Fruit fly (Drosophila melanogaster): ENCODE measurements around the gene mRpL21.

mRpL21 gene

dm6 chr3L:19254715-19255428 is at the start of gene mRpL21, which contains the start of gene rept:
Gene mRpL21, minus strand, starts transcription at chr3L:19255061.
Gene rept, plus strand, starts transcription at chr3L:19255340.
- TF ChIP-seq brk (GFP tag; optimal IDR thresholded peaks at IDR 0.05): no peak
- TF ChIP-seq Jra (GFP tag; optimal IDR thresholded peaks at IDR 0.05): peak; percentile 74
- no peak for TF ChIP-seq CrebA (GFP tag; optimal IDR thresholded peaks at IDR 0.05; ENCODE audit: borderline replicate concordance)
- peak; percentile 45 for TF ChIP-seq dsf (GFP tag; optimal IDR thresholded peaks at IDR 0.05; ENCODE audit: borderline replicate concordance)
- TF ChIP-seq Myc (optimal IDR thresholded peaks at IDR 0.05): peak; percentile 98
- TF ChIP-seq foxo (GFP tag; optimal IDR thresholded peaks at IDR 0.05): peak in 1 of 2 experiments; percentile 72
- no peak for TF ChIP-seq Hr78 (GFP tag; optimal IDR thresholded peaks at IDR 0.05)
- TF ChIP-seq N (GFP tag; optimal IDR thresholded peaks at IDR 0.05): no peak
- TF ChIP-seq lola (GFP tag; optimal IDR thresholded peaks at IDR 0.05): no peak
- TF ChIP-seq Abd-B (GFP tag; optimal IDR thresholded peaks at IDR 0.05): no peak
- no peak for TF ChIP-seq dl (GFP tag; optimal IDR thresholded peaks at IDR 0.05; ENCODE audit: insufficient read depth in 1 of 2, partially characterized antibody in 2 of 2)
- TF ChIP-seq br (GFP tag; optimal IDR thresholded peaks at IDR 0.05): peak; percentile 80
- TF ChIP-seq Hnf4 (GFP tag; optimal IDR thresholded peaks at IDR 0.05): peak; percentile 75
- no peak for TF ChIP-seq Vsx2 (GFP tag; optimal IDR thresholded peaks at IDR 0.05; ENCODE audit: partially characterized antibody)
- peak; percentile 36 for TF ChIP-seq Hr83 (GFP tag; optimal IDR thresholded peaks at IDR 0.05; ENCODE audit: poor library complexity, severe bottlenecking)
- TF ChIP-seq tai (GFP tag; optimal IDR thresholded peaks at IDR 0.05): no peak
- TF ChIP-seq h (GFP tag; optimal IDR thresholded peaks at IDR 0.05): peak; percentile 78
- peak; percentile 54 for TF ChIP-seq psq (GFP tag; optimal IDR thresholded peaks at IDR 0.05)
- TF ChIP-seq usp (GFP tag; optimal IDR thresholded peaks at IDR 0.05): no peak
- TF ChIP-seq rgr (GFP tag; optimal IDR thresholded peaks at IDR 0.05): peak; percentile 77
- TF ChIP-seq Mio (GFP tag; optimal IDR thresholded peaks at IDR 0.05): peak; percentile 30
- TF ChIP-seq HLH106 (tag; optimal IDR thresholded peaks at IDR 0.05): peak; percentile 62
- no peak for TF ChIP-seq Dfd (GFP tag; optimal IDR thresholded peaks at IDR 0.05)
- no peak for TF ChIP-seq Dif (GFP tag; optimal IDR thresholded peaks at IDR 0.05; ENCODE audit: partially characterized antibody)
- TF ChIP-seq ey (GFP tag; optimal IDR thresholded peaks at IDR 0.05): peak; percentile 64
- TF ChIP-seq dmrt93B (GFP tag; optimal IDR thresholded peaks at IDR 0.05): no peak
- no peak for TF ChIP-seq sage (GFP tag; optimal IDR thresholded peaks at IDR 0.05)
- no peak for TF ChIP-seq jim (GFP tag; optimal IDR thresholded peaks at IDR 0.05)
- peak; percentile 90 for TF ChIP-seq woc (GFP tag; optimal IDR thresholded peaks at IDR 0.05)
- TF ChIP-seq GATAd (GFP tag; optimal IDR thresholded peaks at IDR 0.05): no peak
- no peak for TF ChIP-seq pan (optimal IDR thresholded peaks at IDR 0.05)
- peak; percentile 66 for TF ChIP-seq fru (GFP tag; optimal IDR thresholded peaks at IDR 0.05)
- TF ChIP-seq CG9705 (GFP tag; optimal IDR thresholded peaks at IDR 0.05): peak; percentile 1
- peak; percentile 57 for TF ChIP-seq sv (GFP tag; optimal IDR thresholded peaks at IDR 0.05)
- TF ChIP-seq OdsH (GFP tag; optimal IDR thresholded peaks at IDR 0.05): peak; percentile 66
- TF ChIP-seq Sp1 (GFP tag; optimal IDR thresholded peaks at IDR 0.05): no peak
- TF ChIP-seq Rel (GFP tag; optimal IDR thresholded peaks at IDR 0.05): no peak
- no peak for TF ChIP-seq Rel (tag; optimal IDR thresholded peaks at IDR 0.05)
- TF ChIP-seq CG32264 (GFP tag; optimal IDR thresholded peaks at IDR 0.05): no peak

- TF ChIP-seq GATAd (GFP tag; optimal IDR thresholded peaks at IDR 0.05) (no peak), brk (GFP tag; optimal IDR thresholded peaks at IDR 0.05) (no peak), Dfd (GFP tag; optimal IDR thresholded peaks at IDR 0.05) (no peak), Myc (optimal IDR thresholded peaks at IDR 0.05) (no peak), ey (GFP tag; optimal IDR thresholded peaks at IDR 0.05) (no peak), Mio (GFP tag; optimal IDR thresholded peaks at IDR 0.05) (no peak), h (GFP tag; optimal IDR thresholded peaks at IDR 0.05) (peak; percentile 41), dmrt93B (GFP tag; optimal IDR thresholded peaks at IDR 0.05) (no peak), N (GFP tag; optimal IDR thresholded peaks at IDR 0.05) (no peak), Sp1 (GFP tag; optimal IDR thresholded peaks at IDR 0.05) (peak; percentile 24), tai (GFP tag; optimal IDR thresholded peaks at IDR 0.05) (peak; percentile 61), Vsx2 (GFP tag; optimal IDR thresholded peaks at IDR 0.05; ENCODE audit: partially characterized antibody) (no peak), Abd-B (GFP tag; optimal IDR thresholded peaks at IDR 0.05) (no peak), usp (GFP tag; optimal IDR thresholded peaks at IDR 0.05) (no peak), jim (GFP tag; optimal IDR thresholded peaks at IDR 0.05) (no peak), Rel (GFP tag; optimal IDR thresholded peaks at IDR 0.05) (no peak), Rel (tag; optimal IDR thresholded peaks at IDR 0.05) (peak; percentile 73), br (GFP tag; optimal IDR thresholded peaks at IDR 0.05) (no peak), Jra (GFP tag; optimal IDR thresholded peaks at IDR 0.05) (peak; percentile 44), Hr83 (GFP tag; optimal IDR thresholded peaks at IDR 0.05; ENCODE audit: poor library complexity, severe bottlenecking) (no peak), psq (GFP tag; optimal IDR thresholded peaks at IDR 0.05) (no peak), dl (GFP tag; optimal IDR thresholded peaks at IDR 0.05; ENCODE audit: insufficient read depth in 1 of 2, partially characterized antibody in 2 of 2) (no peak), foxo (GFP tag; optimal IDR thresholded peaks at IDR 0.05) (peak in 1 of 2 experiments; percentile 27), CG9705 (GFP tag; optimal IDR thresholded peaks at IDR 0.05) (no peak), lola (GFP tag; optimal IDR thresholded peaks at IDR 0.05) (no peak)
These were observed 39.9 kb upstream of the mRpL21 start for dm6 chr3L:19294613-19295299.
